Worm (Caenorhabditis elegans): ENCODE data around the gene tdp-1.

The tdp-1 gene

DNA sequence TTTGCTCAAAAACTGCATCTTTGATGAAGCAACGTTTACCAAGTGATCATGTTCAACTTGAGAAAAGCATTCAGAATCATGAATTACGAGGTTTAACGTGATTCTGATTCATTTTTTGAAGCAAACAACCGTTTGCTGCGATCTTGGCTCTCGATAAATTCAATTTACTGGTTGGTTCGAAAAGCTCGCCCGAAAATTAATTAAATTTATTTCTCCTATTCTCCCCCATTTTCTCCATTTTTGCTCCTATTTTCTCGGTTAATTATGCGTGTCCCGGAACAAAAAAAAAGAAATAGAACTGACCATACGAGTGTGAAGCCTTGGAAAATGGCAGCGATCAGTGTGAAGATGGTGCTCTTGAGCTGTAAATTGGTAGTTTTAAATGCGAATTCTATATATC is 40.7 kb upstream of the tdp-1 start:
- TF ChIP-seq xbp-1 (tag; optimal IDR thresholded peaks at IDR 0.05) (no peak), lin-13 (GFP tag; optimal IDR thresholded peaks at IDR 0.05) (no peak), vab-15 (tag; optimal IDR thresholded peaks at IDR 0.05) (no peak), mep-1 (tag; optimal IDR thresholded peaks at IDR 0.05) (no peak), grh-1 (GFP tag; IDR thresholded peaks at IDR 0.05) (no peak), elt-2 (tag; optimal IDR thresholded peaks at IDR 0.05) (no peak), efl-3 (GFP tag; optimal IDR thresholded peaks at IDR 0.05) (no peak), pag-3 (tag; optimal IDR thresholded peaks at IDR 0.05; ENCODE audit: borderline replicate concordance, insufficient read depth) (no peak), lin-14 (GFP tag; optimal IDR thresholded peaks at IDR 0.05) (peak; percentile 61), pqm-1 (tag; optimal IDR thresholded peaks at IDR 0.05) (no peak), nhr-77 (tag; optimal IDR thresholded peaks at IDR 0.05) (no peak), nhr-47 (tag; optimal IDR thresholded peaks at IDR 0.05) (peak; percentile 3), nhr-85 (tag) (no peak), nhr-237 (tag; optimal IDR thresholded peaks at IDR 0.05) (no peak), isw-1 (GFP tag; IDR thresholded peaks at IDR 0.05) (no peak), ces-1 (GFP tag; optimal IDR thresholded peaks at IDR 0.05) (peak; percentile 6), snpc-4 (tag; optimal IDR thresholded peaks at IDR 0.05) (no peak)

DNA sequence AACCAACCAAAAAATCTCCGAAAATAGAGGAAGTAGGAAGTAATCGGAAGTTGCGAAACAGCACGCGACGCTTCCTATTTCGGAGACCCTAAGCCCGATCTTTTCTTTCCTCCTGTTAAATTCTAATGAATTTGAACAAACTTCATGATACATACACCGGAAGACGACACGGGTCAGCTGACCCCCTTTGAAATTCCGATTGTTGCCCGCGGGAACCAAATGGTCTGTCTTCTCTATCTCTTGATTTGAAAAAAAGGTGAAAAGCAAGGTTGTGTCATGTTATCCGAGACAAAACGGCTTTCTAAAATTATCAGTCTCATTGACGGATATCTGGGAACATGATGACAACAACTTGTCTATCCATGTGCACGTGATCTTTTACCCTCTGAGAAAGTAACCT is 38.5 kb upstream of the tdp-1 start:
- peak; percentile 53 for TF ChIP-seq nhr-20 (tag; optimal IDR thresholded peaks at IDR 0.05)
- TF ChIP-seq nhr-19 (GFP tag; conservative IDR thresholded peaks at IDR 0.05): peak; percentile 66
- no peak for TF ChIP-seq nhr-85 (tag)
- TF ChIP-seq unc-98 (GFP tag; IDR thresholded peaks at IDR 0.05): 0 out of 2 replicates have a peak, but pooled peaks have one; percentile 3
- TF ChIP-seq snu-23 (GFP tag; optimal IDR thresholded peaks at IDR 0.05): peak; percentile 55
- peak in 1 of 2 experiments; percentile 32 for TF ChIP-seq efl-1 (optimal IDR thresholded peaks at IDR 0.05)
- no peak for TF ChIP-seq efl-1 (GFP tag; optimal IDR thresholded peaks at IDR 0.05 in 1 of 2)
- peak; percentile 15 for TF ChIP-seq lin-13 (GFP tag; optimal IDR thresholded peaks at IDR 0.05)
- TF ChIP-seq rnt-1 (tag; optimal IDR thresholded peaks at IDR 0.05): peak; percentile 74
- TF ChIP-seq unc-130 (tag; optimal IDR thresholded peaks at IDR 0.05): peak; percentile 92
- peak; percentile 81 for TF ChIP-seq blmp-1 (tag; optimal IDR thresholded peaks at IDR 0.05)
- TF ChIP-seq grh-1 (GFP tag; IDR thresholded peaks at IDR 0.05): no peak
- no peak for TF ChIP-seq sptf-1 (tag; optimal IDR thresholded peaks at IDR 0.05)
- TF ChIP-seq nhr-71 (tag; optimal IDR thresholded peaks at IDR 0.05): peak; percentile 89
- peak; percentile 35 for TF ChIP-seq tbx-2 (tag; optimal IDR thresholded peaks at IDR 0.05)
- no peak for TF ChIP-seq ceh-88 (GFP tag; IDR thresholded peaks at IDR 0.05)
- no peak for TF ChIP-seq ceh-63 (GFP tag; optimal IDR thresholded peaks at IDR 0.05)
- peak in 1 of 2 experiments; percentile 63 for TF ChIP-seq mdl-1 (tag; optimal IDR thresholded peaks at IDR 0.05)
- peak; percentile 77 for TF ChIP-seq lin-14 (GFP tag; optimal IDR thresholded peaks at IDR 0.05)
- TF ChIP-seq lsy-2 (tag; optimal IDR thresholded peaks at IDR 0.05): peak; percentile 33 to 71
- TF ChIP-seq nhr-47 (tag; optimal IDR thresholded peaks at IDR 0.05): peak; percentile 22
- peak in 1 of 3 experiments; percentile 14 for TF ChIP-seq dpl-1 (GFP tag; optimal IDR thresholded peaks at IDR 0.05)
- TF ChIP-seq elt-2 (tag; optimal IDR thresholded peaks at IDR 0.05): no peak
- no peak for TF ChIP-seq nhr-12 (tag; optimal IDR thresholded peaks at IDR 0.05)
- TF ChIP-seq skn-1 (tag; optimal IDR thresholded peaks at IDR 0.05): no peak

DNA sequence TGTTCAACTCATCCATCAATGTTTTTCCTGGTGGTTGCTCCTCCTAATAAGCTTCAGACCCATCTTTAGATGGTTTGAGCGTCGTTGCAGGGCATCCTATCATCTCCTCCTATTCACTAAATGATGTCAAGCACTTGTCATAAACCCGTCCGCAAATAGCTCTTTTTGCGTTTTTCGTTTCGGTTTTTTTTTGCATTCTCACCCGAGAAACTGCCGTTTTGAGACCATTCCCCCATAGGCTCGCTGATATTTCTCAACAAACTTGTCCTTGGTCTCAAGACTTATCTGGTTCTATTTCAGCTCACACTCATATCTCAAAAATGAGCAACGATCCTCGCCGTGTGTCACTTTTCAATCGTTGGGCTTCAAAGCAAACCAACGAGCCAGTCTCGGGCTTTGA is 37.2 kb upstream of the tdp-1 start, which contains the start of gene cal-2:
Gene cal-2 (plus strand): TSS at position 301 of the 400 bp plus-strand sequence.
- no peak for TF ChIP-seq ztf-11 (tag; optimal IDR thresholded peaks at IDR 0.05)
- peak; percentile 1 for TF ChIP-seq dsc-1 (tag; optimal IDR thresholded peaks at IDR 0.05)
- no peak for TF ChIP-seq jun-1 (tag; optimal IDR thresholded peaks at IDR 0.05)
- TF ChIP-seq C04F5.9 (tag; optimal IDR thresholded peaks at IDR 0.05): no peak
- no peak for TF ChIP-seq aha-1 (tag; optimal IDR thresholded peaks at IDR 0.05)
- TF ChIP-seq nhr-12 (tag; optimal IDR thresholded peaks at IDR 0.05): no peak
- no peak for TF ChIP-seq vab-15 (tag; optimal IDR thresholded peaks at IDR 0.05)

Measured in whole organism, L1 larva.